Worm (Caenorhabditis elegans) whole organism, mixed stage, embryonic: ENCODE data around the gene nhr-221.

Source experiments
- cnd-1 ChIP-seq: fragments of 200-800 bp; sonication (Bioruptor generic); optimal IDR thresholded peaks from 2 replicates; lab custom pipeline; 2018; ENCODE audit warnings: mild to moderate bottlenecking, missing genetic modification characterization, missing compliant biosample characterization
- nhr-237 ChIP-seq: fragments of 150-350 bp; optimal IDR thresholded peaks from 2 replicates; lab custom pipeline; 2014; ENCODE audit warnings: missing biosample characterization, missing genetic modification characterization
- unc-39 ChIP-seq: fragments of 150-350 bp; optimal IDR thresholded peaks from 2 replicates; lab custom pipeline; 2014; ENCODE audit warnings: missing biosample characterization, missing genetic modification characterization

DNA sequence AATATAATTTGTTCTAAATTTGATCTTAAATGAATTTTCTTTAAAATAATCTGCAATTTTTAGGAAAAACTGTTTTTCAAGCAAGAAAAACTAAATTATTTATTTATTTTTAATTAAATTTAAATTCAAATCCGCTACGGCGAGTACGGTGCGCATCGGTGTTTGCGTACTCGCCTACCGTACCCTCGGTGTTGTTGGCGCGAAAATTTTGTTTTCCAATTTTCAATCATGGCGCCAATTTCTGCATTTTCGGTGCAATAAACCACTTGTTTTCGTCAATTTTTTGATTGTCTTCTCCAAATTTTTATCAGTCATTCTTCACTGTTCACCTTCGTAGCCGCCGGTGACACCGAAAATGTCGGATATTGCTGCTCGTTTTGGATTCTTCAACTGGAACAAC lies 43.7 kb upstream of the nhr-221 start, which contains the start of gene pygl-1:
- no peak for TF ChIP-seq unc-39 (tag; lab: Kevin White, UChicago)
- TF ChIP-seq cnd-1 (tag; lab: Kevin White, UChicago), result no peak
- TF ChIP-seq nhr-237 (tag; lab: Kevin White, UChicago), result no peak
